Worm (Caenorhabditis elegans) whole organism, L4/young adult: ENCODE measurements around the gene mca-1.

ENCODE experiments used
- W03F9.2 ChIP-seq: fragments of 150-350 bp; optimal IDR thresholded peaks from 2 replicates; lab custom pipeline; 2014; ENCODE audit warnings: missing biosample characterization, missing genetic modification characterization
- dao-5 ChIP-seq: sonication (generic microtip); optimal IDR thresholded peaks from 2 replicates; lab custom pipeline; 2016; ENCODE audit warnings: missing genotype, missing genetic modification characterization, moderate library complexity, missing compliant biosample characterization
- him-1 ChIP-seq: sonication (generic microtip); optimal IDR thresholded peaks from 2 replicates; lab custom pipeline; 2016; ENCODE audit warnings: missing genotype, missing genetic modification reagents, missing genetic modification characterization, missing compliant biosample characterization

DNA sequence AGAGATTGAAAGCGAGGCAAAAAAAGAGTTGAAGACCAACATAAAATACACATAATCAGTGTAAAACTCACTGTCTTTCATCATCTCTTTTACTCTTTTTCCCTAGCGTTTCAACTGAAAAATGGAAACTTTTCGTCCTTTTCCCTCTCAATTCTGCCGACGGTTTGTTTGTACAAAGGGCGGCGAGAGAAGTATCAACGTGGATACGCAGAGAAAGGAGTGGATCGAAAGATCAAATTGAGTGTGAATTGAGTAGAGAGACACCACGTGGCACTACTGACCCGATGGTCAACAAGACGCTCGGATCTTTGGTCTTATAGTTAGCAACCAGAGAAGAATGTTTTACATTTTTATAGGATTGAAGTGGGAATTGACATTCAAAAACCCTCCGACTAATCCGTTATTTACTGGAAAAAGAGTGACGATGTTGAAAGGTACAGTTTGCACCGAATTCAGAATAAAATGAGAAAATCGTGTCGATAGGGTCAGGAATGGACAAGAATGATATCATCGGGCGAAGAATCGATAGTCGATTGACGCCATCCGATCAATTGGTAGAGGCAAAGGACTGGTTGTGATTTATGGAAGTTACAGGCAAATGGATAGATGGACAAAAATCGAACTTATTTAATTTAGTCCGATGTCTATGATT lies 36.4 kb upstream of the mca-1 start:
- TF ChIP-seq him-1 (tag; lab: Kevin White, UChicago) (no peak), W03F9.2 (tag; lab: Kevin White, UChicago) (no peak), dao-5 (tag; lab: Kevin White, UChicago) (no peak)
